Worm (Caenorhabditis elegans) whole organism, L2 larva: ENCODE measurements around the gene acs-19.
A peak's percentile ranks its signal among the peaks of the same experiment; 100 is the strongest.

Source experiments
- C34F6.9 ChIP-seq: fragments of 150-350 bp; optimal IDR thresholded peaks from 2 replicates; lab custom pipeline; 2014; ENCODE audit warnings: missing biosample characterization, missing genetic modification characterization
- F13H6.1 ChIP-seq: sonication (generic microtip); optimal IDR thresholded peaks from 2 replicates; lab custom pipeline; 2016; ENCODE audit warnings: missing genetic modification characterization, missing compliant biosample characterization
- R02D3.7 ChIP-seq: fragments of 150-350 bp; optimal IDR thresholded peaks from 2 replicates; lab custom pipeline; 2014; ENCODE audit warnings: missing biosample characterization, missing genetic modification characterization
- Y55F3AM.14 ChIP-seq: fragments of 200-800 bp; sonication (Bioruptor generic); optimal IDR thresholded peaks from 2 replicates; lab custom pipeline; 2018; ENCODE audit warnings: mild to moderate bottlenecking, missing genetic modification characterization, missing compliant biosample characterization
- ZK546.5 ChIP-seq: sonication (generic microtip); optimal IDR thresholded peaks from 2 replicates; lab custom pipeline; 2017; ENCODE audit warnings: missing biosample characterization, missing genetic modification characterization
- alr-1 ChIP-seq: fragments of 150-350 bp; optimal IDR thresholded peaks from 2 replicates; lab custom pipeline; 2014; ENCODE audit warnings: missing biosample characterization, missing genetic modification characterization
- aly-2 ChIP-seq: fragments of 150-350 bp; optimal IDR thresholded peaks from 2 replicates; lab custom pipeline; 2014; ENCODE audit warnings: missing biosample characterization, missing genetic modification characterization
- ama-1 ChIP-seq: fragments of 150-350 bp; optimal IDR thresholded peaks from 2 replicates; lab custom pipeline; 2018; ENCODE audit warnings: inconsistent platforms
- blmp-1 ChIP-seq: sonication (generic microtip); optimal IDR thresholded peaks from 2 replicates; lab custom pipeline; 2017; ENCODE audit warnings: missing genetic modification characterization, mild to moderate bottlenecking, missing compliant biosample characterization, antibody characterized with exemption, moderate library complexity; ENCODE audit not compliant: insufficient read depth
- ceh-16 ChIP-seq: fragments of 150-350 bp; optimal IDR thresholded peaks from 2 replicates; lab custom pipeline; 2014; ENCODE audit warnings: missing biosample characterization, missing genetic modification characterization
- ceh-82 ChIP-seq: fragments of 150-350 bp; optimal IDR thresholded peaks from 2 replicates; lab custom pipeline; 2014; ENCODE audit warnings: missing biosample characterization, missing genetic modification characterization
- crh-2 ChIP-seq: sonication (generic microtip); optimal IDR thresholded peaks from 2 replicates; lab custom pipeline; 2017; ENCODE audit warnings: missing biosample characterization, missing genetic modification characterization
- dmd-4 ChIP-seq: sonication (generic microtip); optimal IDR thresholded peaks from 2 replicates; lab custom pipeline; 2017; ENCODE audit warnings: missing biosample characterization, missing genetic modification characterization
- egl-27 ChIP-seq: sonication (generic microtip); optimal IDR thresholded peaks from 3 replicates; lab custom pipeline; 2017; ENCODE audit warnings: missing biosample characterization, missing genetic modification reagents, missing genetic modification characterization
- elt-1 ChIP-seq: fragments of 150-350 bp; optimal IDR thresholded peaks from 2 replicates; lab custom pipeline; 2014; ENCODE audit warnings: missing biosample characterization, missing genetic modification characterization
- elt-3 ChIP-seq: sonication (generic microtip); optimal IDR thresholded peaks from 2 replicates; lab custom pipeline; 2017; ENCODE audit warnings: missing biosample characterization, missing genetic modification characterization
- fos-1 ChIP-seq: fragments of 150-350 bp; optimal IDR thresholded peaks from 2 replicates; lab custom pipeline; 2014; ENCODE audit warnings: missing biosample characterization, missing genetic modification characterization
- gmeb-1 ChIP-seq: fragments of 150-350 bp; optimal IDR thresholded peaks from 2 replicates; lab custom pipeline; 2014; ENCODE audit warnings: missing biosample characterization, missing genetic modification characterization
- lin-11 ChIP-seq: fragments of 150-350 bp; sonication (generic microtip); optimal IDR thresholded peaks from 2 replicates; lab custom pipeline; 2014; ENCODE audit warnings: missing biosample characterization, missing genetic modification characterization, inconsistent platforms, mixed read lengths
- lin-13 ChIP-seq: fragments of 150-350 bp; optimal IDR thresholded peaks from 2 replicates; lab custom pipeline; 2014; ENCODE audit warnings: missing biosample characterization, missing genetic modification reagents, missing genetic modification characterization
- lin-39 ChIP-seq: fragments of 150-350 bp; optimal IDR thresholded peaks from 2 replicates; lab custom pipeline; 2014; ENCODE audit warnings: missing biosample characterization, missing genetic modification reagents, missing genetic modification characterization
- lsy-2 ChIP-seq, 2 experiments: fragments of 150-350 bp in 1 of 2; sonication (generic microtip) in 1 of 2; optimal IDR thresholded peaks; 2 replicates each; lab custom pipeline; 2014 to 2017; ENCODE audit warnings: missing biosample characterization in 2 of 2, missing genetic modification characterization in 2 of 2
- mab-5 ChIP-seq: fragments of 150-350 bp; optimal IDR thresholded peaks from 2 replicates; lab custom pipeline; 2014; ENCODE audit warnings: missing biosample characterization, missing genetic modification characterization
- mbf-1 ChIP-seq: sonication (generic microtip); optimal IDR thresholded peaks from 2 replicates; lab custom pipeline; 2017; ENCODE audit warnings: missing biosample characterization, missing genetic modification characterization
- mdl-1 ChIP-seq, 2 experiments: fragments of 150-350 bp in 1 of 2; sonication (generic microtip) in 1 of 2; optimal IDR thresholded peaks; 2 replicates each; lab custom pipeline; 2017; ENCODE audit warnings: missing biosample characterization in 2 of 2, missing genetic modification characterization in 2 of 2
- nhr-10 ChIP-seq: sonication (generic microtip); optimal IDR thresholded peaks from 2 replicates; lab custom pipeline; 2017; ENCODE audit warnings: missing biosample characterization, missing genetic modification characterization
- nhr-11 ChIP-seq: fragments of 150-350 bp; optimal IDR thresholded peaks from 2 replicates; lab custom pipeline; 2014; ENCODE audit warnings: missing biosample characterization, missing genetic modification characterization
- nhr-12 ChIP-seq: fragments of 150-350 bp; optimal IDR thresholded peaks from 2 replicates; lab custom pipeline; 2014; ENCODE audit warnings: missing biosample characterization, missing genetic modification characterization
- nhr-129 ChIP-seq: fragments of 150-350 bp; optimal IDR thresholded peaks from 2 replicates; lab custom pipeline; 2014; ENCODE audit warnings: missing biosample characterization, missing genetic modification characterization
- nhr-21 ChIP-seq: fragments of 150-350 bp; optimal IDR thresholded peaks from 2 replicates; lab custom pipeline; 2014; ENCODE audit warnings: missing biosample characterization, missing genetic modification characterization
- nhr-23 ChIP-seq: fragments of 150-350 bp; optimal IDR thresholded peaks from 2 replicates; lab custom pipeline; 2014; ENCODE audit warnings: missing biosample characterization, missing genetic modification reagents, missing genetic modification characterization
- nhr-237 ChIP-seq: fragments of 150-350 bp; optimal IDR thresholded peaks from 2 replicates; lab custom pipeline; 2014; ENCODE audit warnings: missing biosample characterization, missing genetic modification characterization
- nhr-25 ChIP-seq: fragments of 150-350 bp; sonication (generic microtip); optimal IDR thresholded peaks from 3 replicates; lab custom pipeline; 2014; ENCODE audit warnings: missing biosample characterization, missing genetic modification characterization
- nhr-6 ChIP-seq: fragments of 150-350 bp; optimal IDR thresholded peaks from 2 replicates; lab custom pipeline; 2014; ENCODE audit warnings: missing biosample characterization, missing genetic modification characterization
- nhr-77 ChIP-seq: fragments of 150-350 bp; optimal IDR thresholded peaks from 2 replicates; lab custom pipeline; 2014; ENCODE audit warnings: missing biosample characterization, missing genetic modification characterization
- peb-1 ChIP-seq: fragments of 150-350 bp; optimal IDR thresholded peaks from 2 replicates; lab custom pipeline; 2014; ENCODE audit warnings: missing biosample characterization, missing genetic modification characterization
- sem-4 ChIP-seq: fragments of 150-350 bp; optimal IDR thresholded peaks from 2 replicates; lab custom pipeline; 2014; ENCODE audit warnings: missing biosample characterization, missing genetic modification reagents, missing genetic modification characterization
- skn-1 ChIP-seq: sonication (generic microtip); optimal IDR thresholded peaks from 2 replicates; lab custom pipeline; 2017; ENCODE audit warnings: missing biosample characterization, missing genetic modification characterization
- sma-3 ChIP-seq: sonication (generic microtip); optimal IDR thresholded peaks from 2 replicates; lab custom pipeline; 2016; ENCODE audit warnings: missing genetic modification reagents, missing genetic modification characterization, missing compliant biosample characterization
- sma-9 ChIP-seq, 2 experiments: fragments of 150-350 bp in 1 of 2; sonication (generic microtip) in 1 of 2; optimal IDR thresholded peaks; 2 replicates each; lab custom pipeline; 2014 to 2016; ENCODE audit warnings: missing genetic modification characterization in 2 of 2, mild to moderate bottlenecking in 1 of 2, missing biosample characterization in 1 of 2, missing compliant biosample characterization in 1 of 2, missing genetic modification reagents in 1 of 2, moderate library complexity in 1 of 2
- snpc-4 ChIP-seq: fragments of 150-350 bp; optimal IDR thresholded peaks from 2 replicates; lab custom pipeline; 2014; ENCODE audit warnings: missing biosample characterization, missing genetic modification characterization
- unc-39 ChIP-seq: fragments of 150-350 bp; optimal IDR thresholded peaks from 2 replicates; lab custom pipeline; 2014; ENCODE audit warnings: missing biosample characterization, missing genetic modification characterization
- unc-55 ChIP-seq: fragments of 150-350 bp; sonication (generic microtip); optimal IDR thresholded peaks from 3 replicates; lab custom pipeline; 2014; ENCODE audit warnings: missing biosample characterization, missing genetic modification reagents, missing genetic modification characterization
- unc-62 ChIP-seq: fragments of 150-350 bp; optimal IDR thresholded peaks from 2 replicates; lab custom pipeline; 2014; ENCODE audit warnings: missing biosample characterization, missing genetic modification reagents, missing genetic modification characterization
- zag-1 ChIP-seq: fragments of 150-350 bp; optimal IDR thresholded peaks from 2 replicates; lab custom pipeline; 2014; ENCODE audit warnings: missing biosample characterization, missing genetic modification characterization
- ztf-1 ChIP-seq: fragments of 200-800 bp; sonication (Bioruptor generic); conservative IDR thresholded peaks from 2 replicates; pipeline ENCODE4 v1.3.6; 2022; ENCODE audit warnings: missing genetic modification characterization, missing compliant biosample characterization
- ztf-11 ChIP-seq: sonication (generic microtip); optimal IDR thresholded peaks from 2 replicates; lab custom pipeline; 2017; ENCODE audit warnings: missing biosample characterization, missing genetic modification characterization
- ztf-4 ChIP-seq: fragments of 150-350 bp; optimal IDR thresholded peaks from 2 replicates; lab custom pipeline; 2014; ENCODE audit warnings: missing biosample characterization, missing genetic modification characterization

acs-19 gene

ce11 chrIII:3862918-3863385, 1.3 kb upstream of the acs-19 start, which contains the start of gene brc-1:
Gene brc-1 (minus strand): TSS chrIII:3862968.
- TF ChIP-seq skn-1 (tag; lab: Kevin White, UChicago): no peak
- peak; percentile 98 for TF ChIP-seq unc-55 (GFP tag; lab: Kevin White, UChicago)
- TF ChIP-seq unc-62 (GFP tag; lab: Kevin White, UChicago): no peak
- no peak for TF ChIP-seq dmd-4 (tag; lab: Kevin White, UChicago)
- TF ChIP-seq nhr-23: no peak
- peak; percentile 82 for TF ChIP-seq sma-9 (GFP tag; optimal IDR thresholded peaks at IDR 0.05; lab: Kevin White, UChicago)
- TF ChIP-seq sma-9 (tag; optimal IDR thresholded peaks at IDR 0.05; lab: Kevin White, UChicago): no peak
- peak; percentile 83 for TF ChIP-seq nhr-129
- TF ChIP-seq nhr-77: no peak
- TF ChIP-seq blmp-1 (tag; lab: Kevin White, UChicago): peak; percentile 66
- TF ChIP-seq ztf-1: no peak
- TF ChIP-seq ztf-11: no peak
- peak; percentile 86 for TF ChIP-seq zag-1 (tag; lab: Kevin White, UChicago)
- TF ChIP-seq sma-3 (GFP tag; lab: Kevin White, UChicago): peak; percentile 71
- TF ChIP-seq lsy-2 (tag; optimal IDR thresholded peaks at IDR 0.05; lab: Kevin White, UChicago): peak; percentile 83 to 96
- TF ChIP-seq peb-1 (tag; lab: Kevin White, UChicago): no peak
- TF ChIP-seq C34F6.9 (tag; lab: Kevin White, UChicago): peak; percentile 89
- TF ChIP-seq Y55F3AM.14: peak; percentile 86
- no peak for TF ChIP-seq lin-39 (tag; lab: Kevin White, UChicago)
- TF ChIP-seq gmeb-1 (tag; lab: Kevin White, UChicago): peak; percentile 93
- peak; percentile 74 for TF ChIP-seq sem-4 (tag; lab: Kevin White, UChicago)
- peak; percentile 85 for TF ChIP-seq mab-5
- no peak for TF ChIP-seq elt-3 (tag; lab: Kevin White, UChicago)
- TF ChIP-seq mdl-1 (tag; optimal IDR thresholded peaks at IDR 0.05; lab: Kevin White, UChicago): peak; percentile 37 to 62
- no peak for TF ChIP-seq alr-1 (tag; lab: Kevin White, UChicago)
- TF ChIP-seq nhr-11 (tag; lab: Kevin White, UChicago): no peak
- TF ChIP-seq ceh-16 (tag; lab: Kevin White, UChicago): peak; percentile 70
- TF ChIP-seq snpc-4 (tag; lab: Kevin White, UChicago): peak; percentile 68
- TF ChIP-seq ZK546.5 (tag; lab: Kevin White, UChicago): peak; percentile 52
- peak; percentile 63 for TF ChIP-seq nhr-25
- no peak for TF ChIP-seq aly-2 (tag; lab: Kevin White, UChicago)
- TF ChIP-seq lin-11 (tag; lab: Kevin White, UChicago): peak; percentile 92
- TF ChIP-seq ceh-82 (tag; lab: Kevin White, UChicago): peak; percentile 73
- peak; percentile 82 for TF ChIP-seq fos-1 (tag; lab: Kevin White, UChicago)
- TF ChIP-seq F13H6.1 (tag; lab: Kevin White, UChicago): peak; percentile 78
- TF ChIP-seq nhr-10 (tag; lab: Kevin White, UChicago): peak; percentile 32
- TF ChIP-seq nhr-6: peak; percentile 50
- peak; percentile 74 for TF ChIP-seq nhr-21
- TF ChIP-seq lin-13 (GFP tag; lab: Kevin White, UChicago): peak; percentile 95
- peak; percentile 69 for TF ChIP-seq ztf-4 (tag; lab: Kevin White, UChicago)
- TF ChIP-seq ama-1 (lab: Kevin White, UChicago): peak; percentile 93
- no peak for TF ChIP-seq elt-1
- TF ChIP-seq nhr-237 (tag; lab: Kevin White, UChicago): no peak
- no peak for TF ChIP-seq nhr-12 (tag; lab: Kevin White, UChicago)
- peak; percentile 92 for TF ChIP-seq crh-2 (tag; lab: Kevin White, UChicago)
- TF ChIP-seq R02D3.7: no peak
- TF ChIP-seq unc-39 (tag; lab: Kevin White, UChicago): peak; percentile 40
- TF ChIP-seq mbf-1 (tag; lab: Kevin White, UChicago): no peak
- TF ChIP-seq egl-27: peak; percentile 53
